Worm (Caenorhabditis elegans): ENCODE results near the gene F45D3.3.
A peak's percentile ranks its signal among the peaks of the same experiment; 100 is the strongest.

- peak in 1 of 2 experiments; percentile 42 for TF ChIP-seq lsy-2 (tag; optimal IDR thresholded peaks at IDR 0.05)
- TF ChIP-seq skn-1 (tag; optimal IDR thresholded peaks at IDR 0.05) = no peak
- TF ChIP-seq aly-2 (tag; optimal IDR thresholded peaks at IDR 0.05) = no peak
- TF ChIP-seq unc-39 (tag; optimal IDR thresholded peaks at IDR 0.05) = no peak
- TF ChIP-seq lin-15B (tag; optimal IDR thresholded peaks at IDR 0.05) = no peak
- peak; percentile 85 for TF ChIP-seq nhr-6 (tag; optimal IDR thresholded peaks at IDR 0.05)
- TF ChIP-seq pha-4 (GFP tag; IDR thresholded peaks at IDR 0.05) = peak; percentile 76
- TF ChIP-seq pha-4 (tag; optimal IDR thresholded peaks at IDR 0.05) = no peak
- no peak for TF ChIP-seq snpc-4 (tag; optimal IDR thresholded peaks at IDR 0.05)
- no peak for TF ChIP-seq ama-1 (optimal IDR thresholded peaks at IDR 0.05)
- no peak for TF ChIP-seq R02D3.7 (tag; optimal IDR thresholded peaks at IDR 0.05)
- peak; percentile 33 for TF ChIP-seq gei-8 (GFP tag; optimal IDR thresholded peaks at IDR 0.05)
- TF ChIP-seq ZK546.5 (tag; optimal IDR thresholded peaks at IDR 0.05) = no peak
- no peak for TF ChIP-seq ceh-44 (GFP tag; IDR thresholded peaks at IDR 0.05)
Measured at ce11 chrV:12596795-12597194, 46.6 kb upstream of the F45D3.3 start.

Data from whole organism, L4 larva.